Worm (Caenorhabditis elegans): ENCODE results near the gene tbc-6.
A peak's percentile ranks its signal among the peaks of the same experiment; 100 is the strongest.

Gene tbc-6

ce11 chrII:6891838-6892237 lies 43.9 kb downstream of the tbc-6 start:
- TF ChIP-seq sup-37 (GFP tag; optimal IDR thresholded peaks at IDR 0.05) (peak; percentile 55), vab-15 (tag; optimal IDR thresholded peaks at IDR 0.05) (no peak), pax-3 (tag; optimal IDR thresholded peaks at IDR 0.05) (peak; percentile 47), mef-2 (tag; optimal IDR thresholded peaks at IDR 0.05) (no peak), nhr-28 (tag; optimal IDR thresholded peaks at IDR 0.05) (no peak), snpc-4 (tag; optimal IDR thresholded peaks at IDR 0.05) (no peak), nhr-11 (tag; optimal IDR thresholded peaks at IDR 0.05) (no peak), nhr-84 (tag; optimal IDR thresholded peaks at IDR 0.05) (no peak), sox-4 (tag; optimal IDR thresholded peaks at IDR 0.05) (no peak), egl-27 (tag; optimal IDR thresholded peaks at IDR 0.05) (no peak), elt-3 (tag; optimal IDR thresholded peaks at IDR 0.05) (peak in 3 of 6 experiments; percentile 19 to 84 (median 76)), dsc-1 (tag; optimal IDR thresholded peaks at IDR 0.05) (no peak), lin-13 (GFP tag; optimal IDR thresholded peaks at IDR 0.05) (peak; percentile 47), unc-30 (tag; optimal IDR thresholded peaks at IDR 0.05) (no peak), dpl-1 (GFP tag; optimal IDR thresholded peaks at IDR 0.05) (peak; percentile 15 to 46 (median 32)), ceh-82 (tag; optimal IDR thresholded peaks at IDR 0.05) (peak in 2 of 3 experiments; percentile 29 to 40), ces-1 (GFP tag; optimal IDR thresholded peaks at IDR 0.05) (no peak), lin-39 (tag; optimal IDR thresholded peaks at IDR 0.05) (no peak), rnt-1 (tag; optimal IDR thresholded peaks at IDR 0.05) (peak; percentile 75), alr-1 (tag; optimal IDR thresholded peaks at IDR 0.05; ENCODE audit: borderline replicate concordance) (no peak), Y116A8C.19 (tag; optimal IDR thresholded peaks at IDR 0.05; ENCODE audit: borderline replicate concordance) (no peak), nhr-12 (tag; optimal IDR thresholded peaks at IDR 0.05) (no peak), efl-1 (optimal IDR thresholded peaks at IDR 0.05) (peak in 1 of 2 experiments; percentile 36), efl-1 (GFP tag; optimal IDR thresholded peaks at IDR 0.05 in 1 of 2) (peak; percentile 20 to 92), mdl-1 (tag; optimal IDR thresholded peaks at IDR 0.05) (peak in 1 of 2 experiments; percentile 91), lsy-2 (tag; optimal IDR thresholded peaks at IDR 0.05) (peak; percentile 51 to 71), lin-35 (GFP tag; optimal IDR thresholded peaks at IDR 0.05) (peak; percentile 50 to 82), ama-1 (optimal IDR thresholded peaks at IDR 0.05) (no peak), nhr-76 (tag; optimal IDR thresholded peaks at IDR 0.05) (no peak), tlp-1 (tag; optimal IDR thresholded peaks at IDR 0.05) (no peak), isw-1 (GFP tag; IDR thresholded peaks at IDR 0.05) (no peak), lin-15B (tag; optimal IDR thresholded peaks at IDR 0.05) (no peak), fkh-4 (tag; optimal IDR thresholded peaks at IDR 0.05; ENCODE audit: borderline replicate concordance) (no peak), mep-1 (tag; optimal IDR thresholded peaks at IDR 0.05) (peak; percentile 63), unc-98 (GFP tag; IDR thresholded peaks at IDR 0.05) (no peak), egl-13 (tag; optimal IDR thresholded peaks at IDR 0.05) (no peak), hlh-17 (GFP tag; optimal IDR thresholded peaks at IDR 0.05; ENCODE audit: borderline replicate concordance) (no peak), pag-3 (tag; optimal IDR thresholded peaks at IDR 0.05; ENCODE audit: borderline replicate concordance, insufficient read depth) (no peak), jun-1 (tag; optimal IDR thresholded peaks at IDR 0.05) (no peak), fkh-8 (tag; optimal IDR thresholded peaks at IDR 0.05) (no peak), fkh-10 (GFP tag; optimal IDR thresholded peaks at IDR 0.05) (no peak), nhr-237 (tag; optimal IDR thresholded peaks at IDR 0.05) (no peak), nhr-90 (tag; optimal IDR thresholded peaks at IDR 0.05; ENCODE audit: poor library complexity) (peak; percentile 63), ceh-8 (GFP tag; optimal IDR thresholded peaks at IDR 0.05) (no peak), ztf-11 (tag; optimal IDR thresholded peaks at IDR 0.05) (no peak), ztf-4 (tag; optimal IDR thresholded peaks at IDR 0.05) (peak; percentile 78), nhr-47 (tag; optimal IDR thresholded peaks at IDR 0.05) (peak; percentile 54), elt-2 (tag; optimal IDR thresholded peaks at IDR 0.05) (peak; percentile 69), nhr-85 (tag) (peak; percentile 69), hlh-4 (tag; optimal IDR thresholded peaks at IDR 0.05) (no peak), unc-86 (tag; optimal IDR thresholded peaks at IDR 0.05) (no peak), snu-23 (GFP tag; optimal IDR thresholded peaks at IDR 0.05) (peak; percentile 93), nhr-77 (tag; optimal IDR thresholded peaks at IDR 0.05) (peak; percentile 48)

Data from whole organism, L1 larva.